Worm (Caenorhabditis elegans) whole organism, L4/young adult: Measurements from ENCODE around the gene col-98.

ENCODE experiments used
- W03F9.2 ChIP-seq: fragments of 150-350 bp; optimal IDR thresholded peaks from 2 replicates; lab custom pipeline; 2014; ENCODE audit warnings: missing biosample characterization, missing genetic modification characterization
- dao-5 ChIP-seq: sonication (generic microtip); optimal IDR thresholded peaks from 2 replicates; lab custom pipeline; 2016; ENCODE audit warnings: missing genotype, missing genetic modification characterization, moderate library complexity, missing compliant biosample characterization
- him-1 ChIP-seq: sonication (generic microtip); optimal IDR thresholded peaks from 2 replicates; lab custom pipeline; 2016; ENCODE audit warnings: missing genotype, missing genetic modification reagents, missing genetic modification characterization, missing compliant biosample characterization

DNA sequence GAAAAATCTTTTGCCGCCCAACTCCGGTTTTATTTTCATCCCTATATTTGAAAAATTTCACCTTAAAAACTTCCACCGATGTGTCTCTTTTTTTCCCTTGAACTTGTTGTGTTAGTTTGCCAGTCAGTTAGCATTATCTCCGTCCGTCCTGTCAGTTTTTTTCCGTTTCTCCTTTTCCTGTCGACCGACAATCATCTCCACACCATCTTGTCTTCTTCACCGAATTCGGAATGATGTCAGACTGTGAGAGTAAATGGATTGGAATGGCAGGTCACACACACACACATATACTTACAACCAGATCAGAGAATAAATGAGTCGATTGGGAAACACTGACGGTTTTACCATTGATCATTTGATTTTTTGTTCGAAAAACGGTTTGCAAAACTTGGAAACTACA is 6.9 kb upstream of the col-98 start:
- TF ChIP-seq W03F9.2 (tag; lab: Kevin White, UChicago) (no peak), him-1 (tag; lab: Kevin White, UChicago) (no peak), dao-5 (no peak)
